Worm (Caenorhabditis elegans) whole organism, L4 larva: ENCODE results near the gene F39F10.2.

Experiments
- D1046.2 ChIP-seq: fragments of 200-800 bp; sonication (Bioruptor generic); IDR thresholded peaks from 2 replicates; pipeline ENCODE4 v1.3.6; 2022; ENCODE audit warnings: missing genetic modification characterization, missing compliant biosample characterization
- F37D6.2 ChIP-seq: sonication (generic microtip); optimal IDR thresholded peaks from 2 replicates; lab custom pipeline; 2016; ENCODE audit warnings: mild to moderate bottlenecking, missing genetic modification characterization, missing compliant biosample characterization
- F49E8.2 ChIP-seq: sonication (generic microtip); optimal IDR thresholded peaks from 2 replicates; lab custom pipeline; 2016; ENCODE audit warnings: missing compliant biosample characterization, mild to moderate bottlenecking, missing genetic modification characterization, borderline replicate concordance
- T26A8.4 ChIP-seq: fragments of 200-800 bp; sonication (Bioruptor generic); IDR thresholded peaks from 2 replicates; pipeline ENCODE4 v1.3.6; 2022; ENCODE audit warnings: missing genetic modification characterization, missing compliant biosample characterization
- aha-1 ChIP-seq: fragments of 150-350 bp; peaks from one replicate; lab custom pipeline; 2014; ENCODE audit warnings: missing biosample characterization, missing genetic modification characterization
- ama-1 ChIP-seq: fragments of 150-350 bp; optimal IDR thresholded peaks from 2 replicates; lab custom pipeline; 2014; ENCODE audit warnings: inconsistent platforms, mixed read lengths
- ctbp-1 ChIP-seq: fragments of 200-800 bp; sonication (Bioruptor generic); IDR thresholded peaks from 2 replicates; pipeline ENCODE4 v1.3.6; 2022; ENCODE audit warnings: missing genetic modification reagents, missing genetic modification characterization, missing compliant biosample characterization
- daf-16 ChIP-seq, 3 experiments: sonication (generic microtip); optimal IDR thresholded peaks; 2 replicates each; lab custom pipeline; 2016 to 2017; ENCODE audit warnings: missing genetic modification characterization in 3 of 3, missing genetic modification reagents in 3 of 3, mild to moderate bottlenecking in 2 of 3, missing compliant biosample characterization in 2 of 3, missing biosample characterization in 1 of 3, moderate library complexity in 1 of 3
- dmd-6 ChIP-seq: fragments of 200-800 bp; sonication (Bioruptor generic); IDR thresholded peaks from 2 replicates; pipeline ENCODE4 v1.3.6; 2022; ENCODE audit warnings: missing genetic modification reagents, missing genetic modification characterization, missing compliant biosample characterization
- dve-1 ChIP-seq: sonication (generic microtip); optimal IDR thresholded peaks from 2 replicates; lab custom pipeline; 2017; ENCODE audit warnings: antibody characterized with exemption, mild to moderate bottlenecking, missing genetic modification characterization, missing compliant biosample characterization; ENCODE audit not compliant: insufficient read depth
- hlh-11 ChIP-seq: fragments of 200-800 bp; sonication (Bioruptor generic); optimal IDR thresholded peaks from 2 replicates; lab custom pipeline; 2018; ENCODE audit warnings: mild to moderate bottlenecking, missing genetic modification characterization, missing compliant biosample characterization
- hlh-30 ChIP-seq: sonication (generic microtip); optimal IDR thresholded peaks from 2 replicates; lab custom pipeline; 2017; ENCODE audit warnings: antibody characterized with exemption, mild to moderate bottlenecking, missing genetic modification characterization, missing compliant biosample characterization; ENCODE audit not compliant: insufficient read depth
- lin-13 ChIP-seq: fragments of 150-350 bp; optimal IDR thresholded peaks from 2 replicates; lab custom pipeline; 2014; ENCODE audit warnings: missing biosample characterization, missing genetic modification reagents, missing genetic modification characterization
- lin-38 ChIP-seq: fragments of 200-800 bp; sonication (Bioruptor generic); IDR thresholded peaks from 2 replicates; pipeline ENCODE4 v1.3.6; 2022; ENCODE audit warnings: missing genetic modification reagents, missing genetic modification characterization, missing compliant biosample characterization
- mdt-29 ChIP-seq: fragments of 200-800 bp; sonication (Bioruptor generic); IDR thresholded peaks from 2 replicates; pipeline ENCODE4 v1.3.6; 2022; ENCODE audit warnings: missing genetic modification reagents, missing genetic modification characterization, missing compliant biosample characterization
- mxl-2 ChIP-seq: fragments of 200-800 bp; sonication (Bioruptor generic); conservative IDR thresholded peaks from 2 replicates; pipeline ENCODE4 v1.3.6; 2022; ENCODE audit warnings: missing genetic modification reagents, missing genetic modification characterization, missing compliant biosample characterization
- nhr-102 ChIP-seq: sonication (generic microtip); optimal IDR thresholded peaks from 2 replicates; lab custom pipeline; 2016; ENCODE audit warnings: mild to moderate bottlenecking, missing genetic modification characterization, moderate library complexity, missing compliant biosample characterization
- nhr-28 ChIP-seq: fragments of 150-350 bp; optimal IDR thresholded peaks from 2 replicates; lab custom pipeline; 2014; ENCODE audit warnings: missing biosample characterization, missing genetic modification characterization
- pqm-1 ChIP-seq: sonication (generic microtip); optimal IDR thresholded peaks from 2 replicates; lab custom pipeline; 2017; ENCODE audit warnings: missing biosample characterization, missing genetic modification characterization
- saeg-2 ChIP-seq: fragments of 200-800 bp; sonication (Bioruptor generic); IDR thresholded peaks from 2 replicates; pipeline ENCODE4 v1.3.6; 2022; ENCODE audit warnings: missing genetic modification reagents, missing genetic modification characterization, missing compliant biosample characterization
- set-16 ChIP-seq: fragments of 200-800 bp; sonication (Bioruptor generic); IDR thresholded peaks from 2 replicates; pipeline ENCODE4 v1.3.6; 2022; ENCODE audit warnings: missing genetic modification reagents, missing genetic modification characterization, missing compliant biosample characterization
- snpc-1.2 ChIP-seq: fragments of 200-800 bp; sonication (Bioruptor generic); IDR thresholded peaks from 2 replicates; pipeline ENCODE4 v1.3.6; 2022; ENCODE audit warnings: missing genetic modification reagents, missing genetic modification characterization, missing compliant biosample characterization
- unc-39 ChIP-seq: sonication (generic microtip); optimal IDR thresholded peaks from 2 replicates; lab custom pipeline; 2017; ENCODE audit warnings: missing biosample characterization, missing genetic modification characterization
- unc-62 ChIP-seq, 3 experiments: fragments of 150-350 bp in 1 of 3; sonication (generic microtip); optimal IDR thresholded peaks in 2 of 3; peaks in 1 of 3; 1 replicate in 1 of 3; 2 replicates in 2 of 3; lab custom pipeline; 2014 to 2017; ENCODE audit warnings: missing biosample characterization in 3 of 3, missing genetic modification characterization in 3 of 3, missing genetic modification reagents in 3 of 3, missing genotype in 1 of 3
- zfp-3 ChIP-seq: fragments of 200-800 bp; sonication (Bioruptor generic); conservative IDR thresholded peaks from 2 replicates; pipeline ENCODE4 v1.3.6; 2022; ENCODE audit warnings: missing genetic modification reagents, missing genetic modification characterization, missing compliant biosample characterization

The F39F10.2 gene

DNA sequence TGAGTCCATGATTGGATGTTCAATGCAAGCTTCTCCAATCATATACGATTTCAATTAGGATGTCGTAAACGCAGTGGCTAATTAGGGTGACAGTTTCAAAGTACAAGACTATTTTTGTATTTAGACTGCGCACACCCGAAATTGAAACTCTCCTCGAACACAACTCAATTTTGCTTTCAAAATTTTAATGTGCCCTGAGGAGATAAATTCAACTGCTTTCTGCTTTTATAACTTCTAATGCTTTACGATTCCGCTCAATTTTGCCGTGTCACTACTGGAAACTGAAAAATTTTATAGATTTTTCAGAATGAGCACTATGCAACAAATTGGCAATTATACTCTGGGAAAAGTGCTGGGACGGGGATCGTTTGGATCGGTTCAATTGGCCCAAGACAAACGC lies at the start of gene F39F10.2:
Gene F39F10.2, plus strand, starts transcription at position 301 of the 400 bp plus-strand sequence.
- no peak for TF ChIP-seq snpc-1.2 (GFP tag; lab: Robert Waterston, UW)

DNA sequence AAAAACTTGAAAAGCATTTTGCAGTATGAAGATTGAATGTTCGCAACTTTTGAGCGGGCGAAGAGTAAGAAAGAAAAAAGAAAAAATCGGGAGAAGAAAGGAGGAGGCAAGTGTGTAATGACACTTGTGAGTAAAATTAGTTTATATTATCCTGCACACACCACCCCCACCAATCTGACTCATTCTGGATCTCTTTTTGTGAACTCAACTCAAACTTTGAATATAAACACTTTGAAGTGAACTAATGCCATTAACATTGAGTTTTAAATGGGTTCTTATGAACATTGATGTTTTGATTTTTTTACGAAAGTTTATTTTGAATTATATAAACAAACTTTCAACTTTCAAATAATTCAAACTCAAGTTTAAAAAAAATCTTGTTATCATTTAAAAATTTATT lies 49.8 kb upstream of the F39F10.2 start, which contains the start of gene F41G4.8:
Gene F41G4.8, minus strand, starts transcription at position 101 of the 400 bp plus-strand sequence.
- TF ChIP-seq saeg-2 (GFP tag; lab: Robert Waterston, UW) (no peak), mdt-29 (GFP tag; lab: Robert Waterston, UW) (no peak), unc-39 (tag; lab: Kevin White, UChicago) (no peak), F49E8.2 (tag; lab: Kevin White, UChicago) (no peak)

DNA sequence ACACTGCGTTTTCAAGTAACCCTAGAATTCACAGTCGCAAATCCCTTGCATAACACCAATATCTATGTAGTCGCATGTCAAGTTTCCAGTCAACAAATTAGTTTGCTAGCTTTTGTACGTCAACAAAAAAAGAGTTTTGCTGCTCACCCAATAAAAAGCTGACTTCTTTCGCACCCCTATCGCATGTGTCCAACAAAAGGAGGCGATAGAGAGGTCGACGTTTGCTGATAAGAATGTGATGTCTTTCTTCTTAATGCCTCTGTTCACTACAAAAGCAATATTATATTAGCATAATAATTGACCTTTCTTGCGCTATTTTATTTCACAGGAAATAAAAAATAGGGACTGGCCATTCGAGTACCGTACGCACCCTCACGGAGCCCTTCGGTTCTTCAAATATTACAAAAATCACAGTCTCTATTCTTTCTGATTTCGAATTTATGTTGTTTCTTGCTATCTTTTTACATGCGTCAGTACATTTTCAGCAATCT lies 34.7 kb upstream of the F39F10.2 start, which contains the start of gene T20F7.3:
Gene T20F7.3, plus strand, starts transcription at position 441 of the 491 bp plus-strand sequence.
- TF ChIP-seq nhr-28 (tag; lab: Kevin White, UChicago) = peak; percentile 54
- TF ChIP-seq dmd-6 (GFP tag; lab: Robert Waterston, UW) = peak; percentile 10; the same call in 1 of the 2 replicates
- peak; percentile 9 for TF ChIP-seq hlh-11 (tag; lab: Kevin White, UChicago)
- no peak for TF ChIP-seq daf-16 (GFP tag; optimal IDR thresholded peaks at IDR 0.05; lab: Kevin White, UChicago)
- peak; percentile 51 for TF ChIP-seq daf-16 (tag; optimal IDR thresholded peaks at IDR 0.05; lab: Kevin White, UChicago)
- peak; percentile 60 for TF ChIP-seq pqm-1 (tag; lab: Kevin White, UChicago)
- no peak for TF ChIP-seq mxl-2 (GFP tag; lab: Robert Waterston, UW)
- no peak for TF ChIP-seq T26A8.4

DNA sequence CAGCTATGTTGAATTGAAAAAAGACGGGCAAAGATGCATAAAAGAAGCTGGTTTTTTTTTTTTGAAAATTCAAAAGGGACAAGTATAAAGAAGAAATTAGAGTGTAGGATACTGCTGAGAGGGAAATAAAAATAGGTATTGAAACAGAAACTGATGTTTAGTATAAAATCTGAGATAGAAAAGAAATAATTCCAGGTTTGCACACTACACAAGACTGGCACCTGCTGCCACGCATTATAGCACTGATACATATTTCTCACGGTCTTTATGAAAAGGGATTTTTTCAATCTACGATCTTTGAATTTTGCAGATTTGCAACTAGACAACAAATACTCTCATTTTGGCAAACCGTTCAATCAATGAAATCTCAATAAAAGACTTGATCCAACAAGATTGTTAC lies 31.4 kb upstream of the F39F10.2 start:
- no peak for TF ChIP-seq set-16
- peak in 1 of 2 experiments; percentile 92 for TF ChIP-seq unc-62 (GFP tag; optimal IDR thresholded peaks at IDR 0.05 in 1 of 2; lab: Kevin White, UChicago)
- no peak for TF ChIP-seq unc-62 (tag; optimal IDR thresholded peaks at IDR 0.05; lab: Kevin White, UChicago)
- no peak for TF ChIP-seq zfp-3 (GFP tag; lab: Robert Waterston, UW)
- no peak for TF ChIP-seq nhr-102 (tag; lab: Kevin White, UChicago)
- no peak for TF ChIP-seq D1046.2 (GFP tag; lab: Robert Waterston, UW)

DNA sequence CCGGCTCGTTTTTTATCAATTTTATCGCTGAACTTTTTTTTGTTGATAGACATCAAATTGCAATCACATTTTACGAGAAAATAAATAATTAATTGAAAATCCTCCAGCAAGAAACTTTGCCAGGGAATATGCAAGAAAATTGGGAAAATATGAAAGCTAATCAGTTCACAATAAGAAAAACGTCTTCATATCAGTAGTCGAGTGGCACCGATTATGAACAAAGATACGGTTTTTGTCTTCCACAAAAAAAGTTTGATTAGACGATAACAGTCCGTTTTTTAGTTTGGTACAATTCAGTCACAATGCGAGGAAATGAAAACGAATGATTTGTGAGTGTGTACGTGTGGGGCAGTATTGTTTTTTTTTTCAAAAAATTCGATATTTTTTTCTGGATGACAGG lies 29.7 kb upstream of the F39F10.2 start:
- no peak for TF ChIP-seq ama-1 (lab: Kevin White, UChicago)
- no peak for TF ChIP-seq daf-16 (GFP tag; optimal IDR thresholded peaks at IDR 0.05; lab: Kevin White, UChicago)
- TF ChIP-seq daf-16 (tag; optimal IDR thresholded peaks at IDR 0.05; lab: Kevin White, UChicago) = peak; percentile 36
- TF ChIP-seq pqm-1 (tag; lab: Kevin White, UChicago) = peak; percentile 72
- peak; percentile 15 for TF ChIP-seq hlh-11 (tag; lab: Kevin White, UChicago)
- peak; percentile 17; the same call in 1 of the 2 replicates for TF ChIP-seq dmd-6 (GFP tag; lab: Robert Waterston, UW)

DNA sequence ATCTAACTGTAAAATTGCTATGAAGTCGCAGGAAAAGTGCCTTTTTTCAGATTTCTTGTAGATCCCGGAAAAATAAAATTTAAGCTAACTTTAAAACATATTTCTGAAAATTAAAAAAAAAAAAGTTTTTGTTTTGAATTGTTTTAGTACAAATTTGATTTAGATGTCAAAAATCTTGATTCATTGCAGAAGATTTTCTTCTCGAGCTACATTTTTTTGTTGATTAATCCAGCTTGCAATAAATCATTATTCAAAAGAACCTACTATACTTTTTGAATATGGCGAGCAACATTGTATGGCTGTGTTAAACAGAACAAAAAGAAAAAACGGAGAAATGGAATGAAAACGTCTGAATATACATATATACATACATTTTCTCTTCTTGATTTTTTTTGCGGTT lies 29.0 kb upstream of the F39F10.2 start:
- TF ChIP-seq lin-13 (GFP tag; lab: Kevin White, UChicago) = no peak
- TF ChIP-seq aha-1 = peak; percentile 94
- TF ChIP-seq, all 104 proteins: peak for 1

DNA sequence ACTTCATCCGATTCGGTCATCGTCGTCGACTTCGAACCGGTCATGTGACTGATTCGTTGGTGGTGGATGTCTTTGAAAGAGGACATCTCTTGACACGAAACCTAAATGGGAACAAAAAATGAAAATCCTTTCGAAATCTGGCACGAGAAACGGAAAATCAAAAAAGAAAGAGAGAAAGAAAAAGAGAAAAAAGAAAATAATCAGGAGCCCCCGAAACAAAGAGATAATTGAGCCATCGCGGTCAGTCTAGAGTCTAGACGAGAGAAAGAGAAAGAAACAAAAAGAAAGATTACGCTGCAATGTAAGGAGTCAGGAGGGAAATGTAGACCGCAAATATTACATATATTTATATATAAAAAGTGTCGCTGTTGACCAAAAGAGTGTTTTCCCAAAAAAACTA lies 25.7 kb upstream of the F39F10.2 start, which contains the start of gene aakg-2:
Gene aakg-2, minus strand, starts transcription at position 101 of the 400 bp plus-strand sequence.
- no peak for TF ChIP-seq lin-38 (GFP tag; lab: Robert Waterston, UW)
- TF ChIP-seq daf-16 (GFP tag; optimal IDR thresholded peaks at IDR 0.05; lab: Kevin White, UChicago) = no peak
- peak; percentile 19 for TF ChIP-seq daf-16 (tag; optimal IDR thresholded peaks at IDR 0.05; lab: Kevin White, UChicago)
- TF ChIP-seq aha-1 = peak; percentile 52
- TF ChIP-seq hlh-30 (tag; lab: Kevin White, UChicago) = peak; percentile 16
- no peak for TF ChIP-seq dve-1 (tag; lab: Kevin White, UChicago)
- no peak for TF ChIP-seq ctbp-1
- no peak for TF ChIP-seq F37D6.2 (tag; lab: Kevin White, UChicago)
